Worm (Caenorhabditis elegans): ENCODE results near the gene F44D12.8.

Gene F44D12.8

ce11 chrIV:10059175-10059574 is 36.1 kb downstream of the F44D12.8 start (continued):
- no peak for TF ChIP-seq ceh-82 (tag; optimal IDR thresholded peaks at IDR 0.05)
- TF ChIP-seq daf-12 (tag; optimal IDR thresholded peaks at IDR 0.05), result no peak
- no peak for TF ChIP-seq ZK546.5 (tag; optimal IDR thresholded peaks at IDR 0.05)
- TF ChIP-seq nhr-41 (GFP tag; IDR thresholded peaks at IDR 0.05), result no peak
- no peak for TF ChIP-seq ceh-28 (tag; optimal IDR thresholded peaks at IDR 0.05)
- TF ChIP-seq lin-39 (tag; optimal IDR thresholded peaks at IDR 0.05), result no peak
- peak; percentile 43 for TF ChIP-seq nhr-48 (tag; optimal IDR thresholded peaks at IDR 0.05)
- TF ChIP-seq Y105C5A.15 (GFP tag; IDR thresholded peaks at IDR 0.05), result no peak
- peak; percentile 57 for TF ChIP-seq nhr-28 (tag; optimal IDR thresholded peaks at IDR 0.05)
- peak; percentile 21 for TF ChIP-seq T20F7.1 (GFP tag; optimal IDR thresholded peaks at IDR 0.05)
- TF ChIP-seq mdt-29 (GFP tag; IDR thresholded peaks at IDR 0.05), result no peak
- TF ChIP-seq lin-13 (GFP tag; optimal IDR thresholded peaks at IDR 0.05), result no peak
- TF ChIP-seq daf-19 (GFP tag; conservative IDR thresholded peaks at IDR 0.05), result no peak

DNA sequence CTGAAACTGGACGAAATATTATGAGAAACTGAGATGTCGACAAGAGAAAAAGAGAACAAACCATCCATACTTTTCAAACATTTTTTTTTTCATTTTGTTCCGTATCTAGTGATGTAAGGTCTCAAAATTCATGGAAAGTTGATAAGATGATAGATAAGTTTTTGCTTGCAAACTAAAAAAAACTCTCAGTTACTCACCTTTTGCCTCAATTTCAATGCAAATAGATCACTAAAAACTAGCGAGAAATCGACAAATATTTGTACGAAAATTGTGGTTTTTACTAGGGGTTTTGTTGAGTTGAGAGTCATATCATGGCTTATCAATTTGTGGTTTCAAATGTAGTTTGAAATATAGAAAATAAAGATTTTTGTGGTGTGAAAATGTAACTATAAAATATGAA is 37.7 kb downstream of the F44D12.8 start:
- TF ChIP-seq dmd-6 (GFP tag; IDR thresholded peaks at IDR 0.05) (peak; percentile 34), daf-16 (GFP tag; optimal IDR thresholded peaks at IDR 0.05) (no peak), daf-16 (tag; optimal IDR thresholded peaks at IDR 0.05) (peak; percentile 50), aha-1 (tag) (peak; percentile 59), pqm-1 (tag; optimal IDR thresholded peaks at IDR 0.05) (peak; percentile 2), gei-8 (GFP tag; optimal IDR thresholded peaks at IDR 0.05) (no peak)

- TF ChIP-seq hlh-11 (tag; optimal IDR thresholded peaks at IDR 0.05) (peak; percentile 16), hlh-30 (tag; optimal IDR thresholded peaks at IDR 0.05; ENCODE audit: insufficient read depth) (peak; percentile 67), mep-1 (tag; optimal IDR thresholded peaks at IDR 0.05) (peak; percentile 24), mdl-1 (tag; optimal IDR thresholded peaks at IDR 0.05) (peak in 1 of 2 experiments; percentile 32), ctbp-1 (GFP tag; IDR thresholded peaks at IDR 0.05) (0 out of 2 replicates have a peak, but pooled peaks have one; percentile 31), ama-1 (optimal IDR thresholded peaks at IDR 0.05) (no peak), daf-16 (GFP tag; optimal IDR thresholded peaks at IDR 0.05) (no peak), daf-16 (tag; optimal IDR thresholded peaks at IDR 0.05) (peak; percentile 22), zag-1 (tag; optimal IDR thresholded peaks at IDR 0.05) (no peak), dmd-6 (GFP tag; IDR thresholded peaks at IDR 0.05) (peak; percentile 25; the same call in 1 of the 2 replicates), saeg-2 (GFP tag; IDR thresholded peaks at IDR 0.05) (0 out of 2 replicates have a peak, but pooled peaks have one; percentile 32), hmg-1.1 (GFP tag; IDR thresholded peaks at IDR 0.05) (0 out of 2 replicates have a peak, but pooled peaks have one; percentile 43), lsy-2 (tag; optimal IDR thresholded peaks at IDR 0.05) (peak in 1 of 2 experiments; percentile 50), aha-1 (tag) (peak; percentile 34), nhr-42 (GFP tag; IDR thresholded peaks at IDR 0.05) (no peak), fkh-10 (GFP tag; optimal IDR thresholded peaks at IDR 0.05) (peak; percentile 64), Y105C5A.15 (GFP tag; IDR thresholded peaks at IDR 0.05) (no peak), set-16 (GFP tag; IDR thresholded peaks at IDR 0.05) (no peak), rbr-2 (tag; optimal IDR thresholded peaks at IDR 0.05) (peak; percentile 38), nhr-48 (tag; optimal IDR thresholded peaks at IDR 0.05) (no peak), unc-62 (GFP tag; optimal IDR thresholded peaks at IDR 0.05 in 1 of 2) (no peak), unc-62 (tag; optimal IDR thresholded peaks at IDR 0.05) (no peak)
These were observed 39.6 kb downstream of the F44D12.8 start, which contains the start of gene ipla-7 for ce11 chrIV:10062728-10063127. ipla-7 (minus strand) TSS chrIV:10062849.

ce11 chrIV:10063941-10064340 is 40.9 kb downstream of the F44D12.8 start:
- TF ChIP-seq unc-62 (GFP tag; optimal IDR thresholded peaks at IDR 0.05 in 1 of 2), result peak in 1 of 2 experiments; percentile 89
- TF ChIP-seq unc-62 (tag; optimal IDR thresholded peaks at IDR 0.05), result no peak
- no peak for TF ChIP-seq T26A8.4 (GFP tag; IDR thresholded peaks at IDR 0.05)
